In genomic region chr3R:9868538-9869398, dm6 we compare ENCODE assay signal across 1 fruit fly cellular context.
TF ChIP-seq lines count a peak whose summit lies in the region.

No protein-coding gene starts in this region.

TF ChIP-seq in whole organism, embryonic, 481 proteins besides CTCF, POLR2A, EP300 and RAD21 (continued from another document):
- TF ChIP-seq tin (GFP tag; optimal IDR thresholded peaks at IDR 0.05; lab: Kevin White, UChicago), result no peak
- no peak for TF ChIP-seq wdn (GFP tag; IDR thresholded peaks at IDR 0.05; lab: Robert Waterston, UW)
- peak; percentile 72 for TF ChIP-seq kni (GFP tag; optimal IDR thresholded peaks at IDR 0.05; lab: Kevin White, UChicago)
- TF ChIP-seq dm (GFP tag; optimal IDR thresholded peaks at IDR 0.05; lab: Kevin White, UChicago), result no peak
- no peak for TF ChIP-seq vfl (GFP tag; optimal IDR thresholded peaks at IDR 0.05; lab: Kevin White, UChicago)
- peak; percentile 28 for TF ChIP-seq CG14710 (tag; optimal IDR thresholded peaks at IDR 0.05; lab: Kevin White, UChicago)
- no peak for TF ChIP-seq jigr1 (GFP tag; IDR thresholded peaks at IDR 0.05; lab: Robert Waterston, UW)
- no peak for TF ChIP-seq pnt (GFP tag; optimal IDR thresholded peaks at IDR 0.05; lab: Kevin White, UChicago)
- TF ChIP-seq BEAF-32 (GFP tag; optimal IDR thresholded peaks at IDR 0.05; lab: Kevin White, UChicago), result peak; percentile 18
- no peak for TF ChIP-seq CG1529 (GFP tag; optimal IDR thresholded peaks at IDR 0.05; lab: Kevin White, UChicago)
- TF ChIP-seq CG12155 (GFP tag; optimal IDR thresholded peaks at IDR 0.05; lab: Kevin White, UChicago), result peak; percentile 99
- TF ChIP-seq CG7786 (GFP tag; optimal IDR thresholded peaks at IDR 0.05; lab: Kevin White, UChicago), result no peak
- TF ChIP-seq da (GFP tag; optimal IDR thresholded peaks at IDR 0.05; lab: Kevin White, UChicago), result no peak
- no peak for TF ChIP-seq klu (GFP tag; IDR thresholded peaks at IDR 0.05; lab: Robert Waterston, UW)
- TF ChIP-seq chm (GFP tag; IDR thresholded peaks at IDR 0.05; lab: Robert Waterston, UW), result no peak
- TF ChIP-seq stwl (tag; optimal IDR thresholded peaks at IDR 0.05; lab: Kevin White, UChicago), result peak; percentile 83
- no peak for TF ChIP-seq CG4617 (GFP tag; optimal IDR thresholded peaks at IDR 0.05; lab: Kevin White, UChicago; ENCODE audit: borderline replicate concordance)
- TF ChIP-seq CoRest (tag; optimal IDR thresholded peaks at IDR 0.05; lab: Kevin White, UChicago), result peak; percentile 1
- no peak for TF ChIP-seq CG10147 (GFP tag; optimal IDR thresholded peaks at IDR 0.05; lab: Kevin White, UChicago)
- TF ChIP-seq Bgb (GFP tag; IDR thresholded peaks at IDR 0.05; lab: Robert Waterston, UW; ENCODE audit: partially characterized antibody), result peak; percentile 68
- TF ChIP-seq zf30C (GFP tag; optimal IDR thresholded peaks at IDR 0.05; lab: Kevin White, UChicago), result no peak
- peak; percentile 0 for TF ChIP-seq Sry-δ (GFP tag; optimal IDR thresholded peaks at IDR 0.05; lab: Kevin White, UChicago)
- TF ChIP-seq CG6654 (GFP tag; optimal IDR thresholded peaks at IDR 0.05; lab: Kevin White, UChicago), result no peak
- no peak for TF ChIP-seq gsb-n (tag; optimal IDR thresholded peaks at IDR 0.05; lab: Kevin White, UChicago)
- no peak for TF ChIP-seq luna (GFP tag; optimal IDR thresholded peaks at IDR 0.05; lab: Kevin White, UChicago)
- TF ChIP-seq HmgZ (tag; optimal IDR thresholded peaks at IDR 0.05; lab: Kevin White, UChicago), result peak; percentile 55
- no peak for TF ChIP-seq sna (GFP tag; IDR thresholded peaks at IDR 0.05; lab: Robert Waterston, UW; ENCODE audit: partially characterized antibody)
- TF ChIP-seq p53 (GFP tag; optimal IDR thresholded peaks at IDR 0.05; lab: Kevin White, UChicago), result no peak
- TF ChIP-seq org-1 (GFP tag; optimal IDR thresholded peaks at IDR 0.05; lab: Kevin White, UChicago), result no peak
- TF ChIP-seq unpg (GFP tag; optimal IDR thresholded peaks at IDR 0.05; lab: Kevin White, UChicago), result no peak
- TF ChIP-seq grn (GFP tag; optimal IDR thresholded peaks at IDR 0.05; lab: Kevin White, UChicago), result peak; percentile 61
- no peak for TF ChIP-seq Hsf (GFP tag; optimal IDR thresholded peaks at IDR 0.05; lab: Kevin White, UChicago)
- TF ChIP-seq Hr39 (optimal IDR thresholded peaks at IDR 0.05; lab: Kevin White, UChicago), result no peak
- no peak for TF ChIP-seq CG8290 (GFP tag; optimal IDR thresholded peaks at IDR 0.05; lab: Kevin White, UChicago)
- TF ChIP-seq CG8290 (tag; optimal IDR thresholded peaks at IDR 0.05; lab: Kevin White, UChicago), result peak in 1 of 2 experiments; percentile 48
- no peak for TF ChIP-seq CG42726 (GFP tag; IDR thresholded peaks at IDR 0.05; lab: Robert Waterston, UW; ENCODE audit: partially characterized antibody)
- TF ChIP-seq Adf1 (GFP tag; IDR thresholded peaks at IDR 0.05; lab: Robert Waterston, UW), result no peak
- peak; percentile 16; the same call in 1 of the 3 replicates for TF ChIP-seq knrl (GFP tag; IDR thresholded peaks at IDR 0.05; lab: Robert Waterston, UW; ENCODE audit: partially characterized antibody)
- 0 out of 2 replicates have a peak, but pooled peaks have one; percentile 9 for TF ChIP-seq CG17328 (GFP tag; IDR thresholded peaks at IDR 0.05; lab: Robert Waterston, UW)
- peak; percentile 16 for TF ChIP-seq Tbp (GFP tag; optimal IDR thresholded peaks at IDR 0.05; lab: Kevin White, UChicago)
- TF ChIP-seq lola (GFP tag; optimal IDR thresholded peaks at IDR 0.05; lab: Kevin White, UChicago), result no peak
- TF ChIP-seq CG16813 (GFP tag; IDR thresholded peaks at IDR 0.05; lab: Robert Waterston, UW; ENCODE audit: partially characterized antibody), result peak; percentile 47; the same call in 1 of the 3 replicates
- TF ChIP-seq Nf-YA (GFP tag; IDR thresholded peaks at IDR 0.05; lab: Robert Waterston, UW), result no peak
- no peak for TF ChIP-seq otp (GFP tag; IDR thresholded peaks at IDR 0.05; lab: Robert Waterston, UW)
- no peak for TF ChIP-seq Mrtf (GFP tag; IDR thresholded peaks at IDR 0.05; lab: Robert Waterston, UW)
- TF ChIP-seq Abd-B (GFP tag; optimal IDR thresholded peaks at IDR 0.05; lab: Kevin White, UChicago), result peak; percentile 12
- peak; percentile 46 for TF ChIP-seq D19A (tag; optimal IDR thresholded peaks at IDR 0.05; lab: Kevin White, UChicago)
- peak; percentile 27 for TF ChIP-seq CG15514 (GFP tag; optimal IDR thresholded peaks at IDR 0.05; lab: Kevin White, UChicago)
- peak; percentile 54 for TF ChIP-seq Lhr (GFP tag; optimal IDR thresholded peaks at IDR 0.05; lab: Kevin White, UChicago)
- no peak for TF ChIP-seq vnd (GFP tag; IDR thresholded peaks at IDR 0.05; lab: Robert Waterston, UW; ENCODE audit: partially characterized antibody)
- TF ChIP-seq trem (tag; optimal IDR thresholded peaks at IDR 0.05; lab: Kevin White, UChicago), result peak; percentile 20
- TF ChIP-seq CG2712 (tag; optimal IDR thresholded peaks at IDR 0.05; lab: Kevin White, UChicago), result no peak
- TF ChIP-seq HLH3B (GFP tag; IDR thresholded peaks at IDR 0.05; lab: Robert Waterston, UW), result no peak
- TF ChIP-seq gfzf (GFP tag; optimal IDR thresholded peaks at IDR 0.05; lab: Kevin White, UChicago), result peak; percentile 42
- TF ChIP-seq cwo (GFP tag; optimal IDR thresholded peaks at IDR 0.05; lab: Kevin White, UChicago), result no peak
- no peak for TF ChIP-seq trh (GFP tag; optimal IDR thresholded peaks at IDR 0.05; lab: Kevin White, UChicago)
- TF ChIP-seq ab (GFP tag; optimal IDR thresholded peaks at IDR 0.05; lab: Kevin White, UChicago), result no peak
- peak; percentile 25 for TF ChIP-seq CG7745 (tag; optimal IDR thresholded peaks at IDR 0.05; lab: Kevin White, UChicago)
- no peak for TF ChIP-seq Jarid2 (GFP tag; optimal IDR thresholded peaks at IDR 0.05; lab: Kevin White, UChicago)
- no peak for TF ChIP-seq Nf-YC (tag; optimal IDR thresholded peaks at IDR 0.05; lab: Kevin White, UChicago)
- no peak for TF ChIP-seq cas (GFP tag; IDR thresholded peaks at IDR 0.05; lab: Robert Waterston, UW)
- no peak for TF ChIP-seq CG31441 (GFP tag; IDR thresholded peaks at IDR 0.05; lab: Robert Waterston, UW)
- TF ChIP-seq CG4820 (GFP tag; optimal IDR thresholded peaks at IDR 0.05; lab: Kevin White, UChicago), result peak; percentile 70
- TF ChIP-seq amos (GFP tag; IDR thresholded peaks at IDR 0.05; lab: Robert Waterston, UW; ENCODE audit: partially characterized antibody), result 0 out of 2 replicates have a peak, but pooled peaks have one; percentile 48
- TF ChIP-seq Max (GFP tag; optimal IDR thresholded peaks at IDR 0.05; lab: Kevin White, UChicago), result no peak
- no peak for TF ChIP-seq CG13287 (GFP tag; IDR thresholded peaks at IDR 0.05; lab: Robert Waterston, UW; ENCODE audit: partially characterized antibody)
- no peak for TF ChIP-seq CG10321 (GFP tag; IDR thresholded peaks at IDR 0.05; lab: Robert Waterston, UW)
- TF ChIP-seq GATAe (GFP tag; conservative IDR thresholded peaks at IDR 0.05; lab: Robert Waterston, UW), result no peak
- TF ChIP-seq bbx (GFP tag; IDR thresholded peaks at IDR 0.05; lab: Robert Waterston, UW; ENCODE audit: partially characterized antibody), result no peak
- TF ChIP-seq pros (GFP tag; optimal IDR thresholded peaks at IDR 0.05; lab: Kevin White, UChicago), result peak; percentile 71
- no peak for TF ChIP-seq B-H2 (GFP tag; optimal IDR thresholded peaks at IDR 0.05; lab: Kevin White, UChicago)
- peak in 1 of 2 experiments; percentile 35 for TF ChIP-seq insv (GFP tag; optimal IDR thresholded peaks at IDR 0.05; lab: Kevin White, UChicago)
- peak; percentile 21; the same call in 1 of the 3 replicates for TF ChIP-seq ci (GFP tag; IDR thresholded peaks at IDR 0.05; lab: Robert Waterston, UW)
- TF ChIP-seq Xbp1 (GFP tag; optimal IDR thresholded peaks at IDR 0.05; lab: Kevin White, UChicago), result no peak
- peak; percentile 73 for TF ChIP-seq pita (GFP tag; optimal IDR thresholded peaks at IDR 0.05; lab: Kevin White, UChicago)
- TF ChIP-seq Pdp1 (GFP tag; optimal IDR thresholded peaks at IDR 0.05; lab: Kevin White, UChicago), result peak in 1 of 2 experiments; percentile 35
- TF ChIP-seq ranshi (GFP tag; IDR thresholded peaks at IDR 0.05; lab: Robert Waterston, UW), result no peak
- no peak for TF ChIP-seq Meics (GFP tag; optimal IDR thresholded peaks at IDR 0.05; lab: Kevin White, UChicago)
- no peak for TF ChIP-seq Dip2 (GFP tag; IDR thresholded peaks at IDR 0.05; lab: Robert Waterston, UW)
- peak; percentile 27 for TF ChIP-seq hkb (optimal IDR thresholded peaks at IDR 0.05; lab: Kevin White, UChicago)
- no peak for TF ChIP-seq hkb (GFP tag; IDR thresholded peaks at IDR 0.05; lab: Robert Waterston, UW)
- TF ChIP-seq lmd (GFP tag; IDR thresholded peaks at IDR 0.05; lab: Robert Waterston, UW), result no peak
- no peak for TF ChIP-seq tup (GFP tag; optimal IDR thresholded peaks at IDR 0.05; lab: Kevin White, UChicago)
- TF ChIP-seq sd (tag; optimal IDR thresholded peaks at IDR 0.05; lab: Kevin White, UChicago), result peak; percentile 70
- peak; percentile 36 for TF ChIP-seq CG7271 (tag; optimal IDR thresholded peaks at IDR 0.05; lab: Kevin White, UChicago)
- TF ChIP-seq dimm (GFP tag; IDR thresholded peaks at IDR 0.05; lab: Robert Waterston, UW), result no peak
- TF ChIP-seq chinmo (GFP tag; IDR thresholded peaks at IDR 0.05; lab: Robert Waterston, UW; ENCODE audit: partially characterized antibody), result no peak
- TF ChIP-seq zfh2 (GFP tag; optimal IDR thresholded peaks at IDR 0.05; lab: Kevin White, UChicago), result no peak
- TF ChIP-seq Rfx (GFP tag; IDR thresholded peaks at IDR 0.05; lab: Robert Waterston, UW), result no peak
- TF ChIP-seq CG8281 (tag; optimal IDR thresholded peaks at IDR 0.05; lab: Kevin White, UChicago), result peak; percentile 67
- TF ChIP-seq CG5180 (GFP tag; optimal IDR thresholded peaks at IDR 0.05; lab: Kevin White, UChicago), result no peak
- TF ChIP-seq CG1603 (tag; optimal IDR thresholded peaks at IDR 0.05; lab: Kevin White, UChicago), result peak; percentile 49
- TF ChIP-seq nom (GFP tag; optimal IDR thresholded peaks at IDR 0.05; lab: Kevin White, UChicago), result peak; percentile 14
- TF ChIP-seq Asciz (GFP tag; optimal IDR thresholded peaks at IDR 0.05; lab: Kevin White, UChicago), result peak; percentile 18
- 0 out of 3 replicates have a peak, but pooled peaks have one; percentile 2 for TF ChIP-seq Opbp (GFP tag; IDR thresholded peaks at IDR 0.05; lab: Robert Waterston, UW; ENCODE audit: partially characterized antibody)
- TF ChIP-seq CG10267 (tag; optimal IDR thresholded peaks at IDR 0.05; lab: Kevin White, UChicago), result peak; percentile 32
- peak; percentile 5; the same call in 1 of the 2 replicates for TF ChIP-seq Xrp1 (GFP tag; IDR thresholded peaks at IDR 0.05; lab: Robert Waterston, UW)
- TF ChIP-seq CG15601 (tag; optimal IDR thresholded peaks at IDR 0.05; lab: Kevin White, UChicago), result no peak
- no peak for TF ChIP-seq D19B (GFP tag; optimal IDR thresholded peaks at IDR 0.05; lab: Kevin White, UChicago)
- peak; percentile 10 for TF ChIP-seq Hmr (GFP tag; optimal IDR thresholded peaks at IDR 0.05; lab: Kevin White, UChicago)
- TF ChIP-seq CG2875 (GFP tag; optimal IDR thresholded peaks at IDR 0.05; lab: Kevin White, UChicago), result peak; percentile 6
- TF ChIP-seq Trl (optimal IDR thresholded peaks at IDR 0.05; lab: Kevin White, UChicago), result no peak
- no peak for TF ChIP-seq Trl (GFP tag; optimal IDR thresholded peaks at IDR 0.05; lab: Kevin White, UChicago)
- TF ChIP-seq gem (tag; optimal IDR thresholded peaks at IDR 0.05; lab: Kevin White, UChicago), result no peak
- peak; percentile 35 for TF ChIP-seq zen (tag; optimal IDR thresholded peaks at IDR 0.05; lab: Kevin White, UChicago)
- no peak for TF ChIP-seq CG7839 (tag; optimal IDR thresholded peaks at IDR 0.05; lab: Kevin White, UChicago)
- TF ChIP-seq CG13894 (tag; optimal IDR thresholded peaks at IDR 0.05; lab: Kevin White, UChicago), result peak; percentile 0
- TF ChIP-seq CG16815 (GFP tag; optimal IDR thresholded peaks at IDR 0.05; lab: Kevin White, UChicago), result no peak
- TF ChIP-seq CHES-1-like (GFP tag; optimal IDR thresholded peaks at IDR 0.05; lab: Kevin White, UChicago), result no peak
- peak; percentile 21 for TF ChIP-seq phol (tag; optimal IDR thresholded peaks at IDR 0.05; lab: Kevin White, UChicago)
- TF ChIP-seq abd-A (tag; optimal IDR thresholded peaks at IDR 0.05; lab: Kevin White, UChicago), result peak; percentile 56
- TF ChIP-seq CG1602 (GFP tag; optimal IDR thresholded peaks at IDR 0.05; lab: Kevin White, UChicago), result no peak
- TF ChIP-seq sens (GFP tag; lab: Kevin White, UChicago), result peak; percentile 77
